Worm (Caenorhabditis elegans) whole organism, late embryonic: Measurements from ENCODE around the gene ace-3.

Experiments
- F13H6.1 ChIP-seq: sonication (generic microtip); optimal IDR thresholded peaks from 2 replicates; lab custom pipeline; 2016; ENCODE audit warnings: missing genetic modification characterization, missing compliant biosample characterization
- T23F11.4 ChIP-seq: fragments of 200-800 bp; sonication (Bioruptor generic); optimal IDR thresholded peaks from 2 replicates; lab custom pipeline; 2018; ENCODE audit warnings: mild to moderate bottlenecking, missing genetic modification characterization, missing compliant biosample characterization
- ceh-31 ChIP-seq: sonication (generic microtip); optimal IDR thresholded peaks from 2 replicates; lab custom pipeline; 2016; ENCODE audit warnings: missing genetic modification characterization, missing compliant biosample characterization
- fkh-10 ChIP-seq: fragments of 150-350 bp; optimal IDR thresholded peaks from 2 replicates; lab custom pipeline; 2014; ENCODE audit warnings: missing biosample characterization, missing genetic modification reagents, missing genetic modification characterization
- sdc-2 ChIP-seq: sonication (generic microtip); optimal IDR thresholded peaks from 2 replicates; lab custom pipeline; 2016; ENCODE audit warnings: missing genotype, missing genetic modification characterization, missing compliant biosample characterization

DNA sequence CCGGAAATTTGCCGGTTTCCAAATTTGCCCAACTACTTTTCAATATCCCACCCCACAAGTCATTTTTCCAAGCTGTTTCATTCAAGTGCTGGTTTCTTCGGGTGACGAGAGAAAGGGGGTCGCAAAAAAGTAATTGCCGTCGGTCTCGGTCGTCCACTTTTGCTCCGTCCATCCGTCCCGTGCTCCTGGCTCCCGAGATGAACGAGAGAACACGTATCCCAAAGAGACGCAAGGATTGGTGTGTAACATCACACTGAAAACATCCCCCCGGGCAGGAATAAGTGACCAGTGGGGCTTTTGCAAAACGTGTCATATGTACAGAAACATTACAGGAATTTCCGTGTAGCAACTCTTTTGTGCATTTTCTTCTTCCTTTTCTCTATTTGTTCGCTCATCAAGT lies 28.8 kb upstream of the ace-3 start:
- no peak for TF ChIP-seq sdc-2
- no peak for TF ChIP-seq T23F11.4
- no peak for TF ChIP-seq fkh-10 (GFP tag; lab: Kevin White, UChicago)
- TF ChIP-seq ceh-31 (tag; lab: Kevin White, UChicago): no peak
- no peak for TF ChIP-seq F13H6.1 (tag; lab: Kevin White, UChicago)
